Worm (Caenorhabditis elegans): ENCODE data around the gene C16C8.8.

- no peak for TF ChIP-seq ceh-39 (tag; optimal IDR thresholded peaks at IDR 0.05)
- no peak for TF ChIP-seq pha-4 (tag; optimal IDR thresholded peaks at IDR 0.05)
- TF ChIP-seq sptf-1 (tag; optimal IDR thresholded peaks at IDR 0.05) = no peak
- no peak for TF ChIP-seq unc-39 (tag; optimal IDR thresholded peaks at IDR 0.05)
- no peak for TF ChIP-seq snpc-4 (tag; optimal IDR thresholded peaks at IDR 0.05)
- no peak for TF ChIP-seq ceh-83 (GFP tag; optimal IDR thresholded peaks at IDR 0.05)
- no peak for TF ChIP-seq cnd-1 (tag; optimal IDR thresholded peaks at IDR 0.05)
- TF ChIP-seq lsy-2 (tag; optimal IDR thresholded peaks at IDR 0.05) = no peak
- no peak for TF ChIP-seq elt-1 (tag; optimal IDR thresholded peaks at IDR 0.05; ENCODE audit: borderline replicate concordance, insufficient read depth)
- no peak for TF ChIP-seq unc-62 (GFP tag; optimal IDR thresholded peaks at IDR 0.05)
- TF ChIP-seq mab-5 (tag; optimal IDR thresholded peaks at IDR 0.05) = no peak
- no peak for TF ChIP-seq lin-13 (tag; optimal IDR thresholded peaks at IDR 0.05)
- TF ChIP-seq nhr-76 (tag; optimal IDR thresholded peaks at IDR 0.05) = no peak
- no peak for TF ChIP-seq ces-1 (GFP tag; optimal IDR thresholded peaks at IDR 0.05)
These were observed 10.8 kb upstream of the C16C8.8 start, which contains the start of gene Y49F6B.12 for ce11 chrII:3472316-3472715.
